Fruit fly (Drosophila melanogaster) whole organism, embryonic: ENCODE data around the gene CG34327.
A peak's percentile ranks its signal among the peaks of the same experiment; 100 is the strongest.

Experiments
- Awh ChIP-seq: fragments of 200-800 bp; sonication (Bioruptor generic); IDR thresholded peaks from 2 replicates; pipeline ENCODE4, ENCODE4 v1.3.6; 2022; ENCODE audit warnings: missing biosample characterization, missing genetic modification characterization
- BEAF-32 ChIP-seq: fragments of 200-800 bp; sonication (Bioruptor generic); optimal IDR thresholded peaks from 3 replicates; lab custom pipeline; 2017; ENCODE audit warnings: missing biosample characterization, missing genetic modification characterization, mild to moderate bottlenecking, moderate library complexity, missing genetic modification reagents
- CG11504 ChIP-seq: fragments of 200-800 bp; sonication (Bioruptor generic); optimal IDR thresholded peaks from 3 replicates; lab custom pipeline; 2019; ENCODE audit warnings: missing biosample characterization, mild to moderate bottlenecking, missing genetic modification characterization, moderate library complexity
- CG12744 ChIP-seq: fragments of 200-800 bp; sonication (Bioruptor generic); optimal IDR thresholded peaks from 2 replicates; lab custom pipeline; 2016; ENCODE audit warnings: missing biosample characterization, missing genetic modification characterization
- CG13296 ChIP-seq: fragments of 200-800 bp; sonication (Bioruptor generic); optimal IDR thresholded peaks from 3 replicates; lab custom pipeline; 2018; ENCODE audit warnings: missing biosample characterization, mild to moderate bottlenecking, missing genetic modification characterization
- CG13894 ChIP-seq: fragments of 200-800 bp; sonication (Bioruptor generic); optimal IDR thresholded peaks from 3 replicates; lab custom pipeline; 2018; ENCODE audit warnings: missing biosample characterization, mild to moderate bottlenecking, missing genetic modification characterization, moderate library complexity
- CG16779 ChIP-seq: fragments of 200-800 bp; sonication (Bioruptor generic); IDR thresholded peaks from 2 replicates; pipeline ENCODE4 v1.3.6; 2022; ENCODE audit warnings: missing biosample characterization, missing genetic modification characterization
- CG18619 ChIP-seq: fragments of 200-800 bp; sonication (Bioruptor generic); optimal IDR thresholded peaks from 3 replicates; lab custom pipeline; 2017; ENCODE audit warnings: missing biosample characterization, mild to moderate bottlenecking, missing genetic modification characterization
- CG2129 ChIP-seq: fragments of 200-800 bp; sonication (Bioruptor generic); IDR thresholded peaks from 2 replicates; pipeline ENCODE4 v1.3.6; 2022; ENCODE audit warnings: missing biosample characterization, missing genetic modification characterization; ENCODE audit not compliant: partially characterized antibody
- CG32767 ChIP-seq: fragments of 200-800 bp; sonication (Bioruptor generic); IDR thresholded peaks from 2 replicates; pipeline ENCODE4 v1.3.6; 2022; ENCODE audit warnings: missing biosample characterization, missing genetic modification characterization
- CG3407 ChIP-seq: fragments of 200-800 bp; sonication (Bioruptor generic); optimal IDR thresholded peaks from 2 replicates; lab custom pipeline; 2018; ENCODE audit warnings: missing biosample characterization, mild to moderate bottlenecking, missing genetic modification characterization
- CG3838 ChIP-seq: fragments of 200-800 bp; sonication (Bioruptor generic); optimal IDR thresholded peaks from 3 replicates; lab custom pipeline; 2016; ENCODE audit warnings: missing biosample characterization, missing genetic modification characterization
- CG4707 ChIP-seq: fragments of 200-800 bp; sonication (Bioruptor generic); optimal IDR thresholded peaks from 2 replicates; lab custom pipeline; 2018; ENCODE audit warnings: missing biosample characterization, mild to moderate bottlenecking, missing genetic modification characterization, moderate library complexity
- CG6175 ChIP-seq: fragments of 200-800 bp; sonication (Bioruptor generic); IDR thresholded peaks from 3 replicates; pipeline ENCODE4 v1.3.6; 2022; ENCODE audit warnings: missing biosample characterization, missing genetic modification characterization
- CG7372 ChIP-seq: fragments of 200-800 bp; sonication (Bioruptor generic); IDR thresholded peaks from 2 replicates; pipeline ENCODE4 v1.3.6; 2022; ENCODE audit warnings: missing biosample characterization, missing genetic modification characterization
- CG8290 ChIP-seq, 3 experiments: fragments of 200-800 bp; sonication (Bioruptor generic); optimal IDR thresholded peaks; 2 replicates each; lab custom pipeline; 2016 to 2019; ENCODE audit warnings: missing biosample characterization in 3 of 3, missing genetic modification characterization in 3 of 3, mild to moderate bottlenecking in 2 of 3, moderate library complexity in 1 of 3
- CG8478 ChIP-seq: fragments of >200 bp; optimal IDR thresholded peaks from 2 replicates; lab custom pipeline; 2018
- Camta ChIP-seq: fragments of 200-800 bp; sonication (Bioruptor generic); optimal IDR thresholded peaks from 2 replicates; lab custom pipeline; 2016; ENCODE audit warnings: missing biosample characterization, missing genetic modification characterization
- Dbx ChIP-seq: fragments of 200-800 bp; sonication (Bioruptor generic); IDR thresholded peaks from 3 replicates; pipeline ENCODE4 v1.3.6; 2022; ENCODE audit warnings: missing biosample characterization, missing genetic modification characterization
- Ets65A ChIP-seq: fragments of 200-800 bp; sonication (Bioruptor generic); peaks from one replicate; lab custom pipeline; 2016; ENCODE audit warnings: missing biosample characterization, missing genetic modification characterization
- HmgD ChIP-seq: fragments of 200-800 bp; sonication (Bioruptor generic); optimal IDR thresholded peaks from 3 replicates; lab custom pipeline; 2016; ENCODE audit warnings: missing biosample characterization, missing genetic modification characterization
- Lim3 ChIP-seq: fragments of 200-800 bp; sonication (Bioruptor generic); IDR thresholded peaks from 2 replicates; pipeline ENCODE4 v1.3.6; 2022; ENCODE audit warnings: missing biosample characterization, missing genetic modification characterization
- MESR4 ChIP-seq: fragments of 200-800 bp; sonication (Bioruptor generic); optimal IDR thresholded peaks from 2 replicates; lab custom pipeline; 2018; ENCODE audit warnings: missing biosample characterization, mild to moderate bottlenecking, missing genetic modification characterization, moderate library complexity
- Med ChIP-seq: fragments of 200-800 bp; sonication (Bioruptor generic); peaks from one replicate; lab custom pipeline; 2016; ENCODE audit warnings: missing biosample characterization, missing genetic modification characterization, mild to moderate bottlenecking, inconsistent platforms, moderate library complexity
- Neu2 ChIP-seq: fragments of 200-800 bp; sonication (Bioruptor generic); optimal IDR thresholded peaks from 3 replicates; lab custom pipeline; 2016; ENCODE audit warnings: missing biosample characterization, missing genetic modification characterization, borderline replicate concordance
- Rx ChIP-seq: fragments of 200-800 bp; sonication (Bioruptor generic); IDR thresholded peaks from 2 replicates; pipeline ENCODE4 v1.3.6; 2022; ENCODE audit warnings: missing biosample characterization, missing genetic modification characterization
- Spps ChIP-seq: fragments of 200-800 bp; sonication (Bioruptor generic); optimal IDR thresholded peaks from 2 replicates; lab custom pipeline; 2018; ENCODE audit warnings: missing biosample characterization, mild to moderate bottlenecking, missing genetic modification characterization
- al ChIP-seq: fragments of 200-800 bp; sonication (Bioruptor generic); IDR thresholded peaks from 2 replicates; pipeline ENCODE4 v1.3.6; 2022; ENCODE audit warnings: missing biosample characterization, missing genetic modification characterization
- ase ChIP-seq: fragments of 200-800 bp; sonication (Bioruptor generic); IDR thresholded peaks from 3 replicates; pipeline ENCODE4 v1.3.6; 2022; ENCODE audit warnings: missing biosample characterization, missing genetic modification characterization
- caup ChIP-seq: fragments of 200-800 bp; sonication (Bioruptor generic); optimal IDR thresholded peaks from 3 replicates; lab custom pipeline; 2017; ENCODE audit warnings: missing biosample characterization, mild to moderate bottlenecking, missing genetic modification characterization, moderate library complexity; ENCODE audit not compliant: severe bottlenecking
- cg ChIP-seq: fragments of 200-800 bp; sonication (Bioruptor generic); optimal IDR thresholded peaks from 3 replicates; lab custom pipeline; 2019; ENCODE audit warnings: missing biosample characterization, mild to moderate bottlenecking, missing genetic modification characterization, moderate library complexity
- chinmo ChIP-seq: fragments of 200-800 bp; sonication (Bioruptor generic); IDR thresholded peaks from 4 replicates; pipeline ENCODE4 v1.3.6; 2022; ENCODE audit warnings: missing biosample characterization, missing genetic modification characterization; ENCODE audit not compliant: partially characterized antibody
- croc ChIP-seq: fragments of 200-800 bp; sonication (Bioruptor generic); conservative IDR thresholded peaks from 3 replicates; pipeline ENCODE4 v1.3.6; 2022; ENCODE audit warnings: missing biosample characterization, missing genetic modification characterization
- ems ChIP-seq: fragments of 200-800 bp; sonication (Bioruptor generic); optimal IDR thresholded peaks from 3 replicates; lab custom pipeline; 2016; ENCODE audit warnings: missing biosample characterization, missing genetic modification characterization
- gsb ChIP-seq: fragments of 200-800 bp; sonication (Bioruptor generic); IDR thresholded peaks from 2 replicates; pipeline ENCODE4 v1.3.6; 2022; ENCODE audit warnings: missing biosample characterization, missing genetic modification characterization
- jigr1 ChIP-seq: fragments of 200-800 bp; sonication (Bioruptor generic); IDR thresholded peaks from 3 replicates; pipeline ENCODE4 v1.3.6; 2022; ENCODE audit warnings: missing biosample characterization, missing genetic modification characterization
- onecut ChIP-seq: fragments of 200-800 bp; sonication (Bioruptor generic); IDR thresholded peaks from 2 replicates; pipeline ENCODE4 v1.3.6; 2022; ENCODE audit warnings: missing biosample characterization, missing genetic modification characterization
- peb ChIP-seq: fragments of 200-800 bp; sonication (Bioruptor generic); IDR thresholded peaks from 2 replicates; pipeline ENCODE4 v1.3.6; 2022; ENCODE audit warnings: missing biosample characterization, missing genetic modification characterization
- psq ChIP-seq: fragments of 200-800 bp; sonication (Bioruptor generic); optimal IDR thresholded peaks from 2 replicates; lab custom pipeline; 2017; ENCODE audit warnings: missing biosample characterization, missing genetic modification characterization
- trem ChIP-seq: fragments of 200-800 bp; optimal IDR thresholded peaks from 3 replicates; lab custom pipeline; 2019; ENCODE audit warnings: missing biosample characterization, mild to moderate bottlenecking, missing genetic modification characterization, moderate library complexity
- tup ChIP-seq: fragments of 200-800 bp; sonication (Bioruptor generic); optimal IDR thresholded peaks from 2 replicates; lab custom pipeline; 2016; ENCODE audit warnings: missing biosample characterization, mild to moderate bottlenecking, missing genetic modification characterization, moderate library complexity

CG34327 gene

dm6 chrX:17226681-17227019, 3.0 kb upstream of the CG34327 start, which contains the start of gene CG10598 (continued):
- TF ChIP-seq ems (no peak), CG4707 (GFP tag; lab: Kevin White, UChicago) (no peak), tup (GFP tag; lab: Kevin White, UChicago) (no peak), CG13296 (no peak), CG8290 (GFP tag; optimal IDR thresholded peaks at IDR 0.05; lab: Kevin White, UChicago) (no peak), CG8290 (tag; optimal IDR thresholded peaks at IDR 0.05; lab: Kevin White, UChicago) (no peak), Neu2 (GFP tag; lab: Kevin White, UChicago) (no peak), BEAF-32 (GFP tag; lab: Kevin White, UChicago) (no peak), CG3407 (GFP tag; lab: Kevin White, UChicago) (no peak), CG16779 (GFP tag; lab: Robert Waterston, UW) (no peak), Spps (no peak), CG18619 (no peak), croc (GFP tag; lab: Robert Waterston, UW) (no peak), CG12744 (GFP tag; lab: Kevin White, UChicago) (no peak), al (GFP tag; lab: Robert Waterston, UW) (0 out of 2 replicates have a peak, but pooled peaks have one; percentile 25), CG32767 (GFP tag; lab: Robert Waterston, UW) (no peak), ase (no peak), CG2129 (GFP tag; lab: Robert Waterston, UW) (no peak), Dbx (GFP tag; lab: Robert Waterston, UW) (no peak), caup (no peak), cg (GFP tag; lab: Kevin White, UChicago) (no peak), psq (GFP tag; lab: Kevin White, UChicago) (no peak), Camta (no peak), CG3838 (GFP tag; lab: Kevin White, UChicago) (no peak), trem (tag; lab: Kevin White, UChicago) (no peak), Lim3 (GFP tag; lab: Robert Waterston, UW) (no peak)

- TF ChIP-seq chinmo (GFP tag; lab: Robert Waterston, UW) (peak; percentile 54; the same call in 1 of the 4 replicates), Ets65A (GFP tag; lab: Kevin White, UChicago) (peak; percentile 72), CG8478 (no peak), CG13894 (peak; percentile 29), MESR4 (GFP tag; lab: Kevin White, UChicago) (no peak), Med (GFP tag; lab: Kevin White, UChicago) (peak; percentile 56), onecut (peak; percentile 34; the same call in 1 of the 2 replicates), CG6175 (GFP tag; lab: Robert Waterston, UW) (peak; percentile 26; the same call in 1 of the 3 replicates), Awh (GFP tag; lab: Robert Waterston, UW) (peak; percentile 75; the same call in 1 of the 2 replicates)
These were observed 2.5 kb upstream of the CG34327 start for dm6 chrX:17225972-17226680.

- TF ChIP-seq CG4707 (GFP tag; lab: Kevin White, UChicago), result no peak
- peak; percentile 73 for TF ChIP-seq CG7372 (GFP tag; lab: Robert Waterston, UW)
- no peak for TF ChIP-seq HmgD (GFP tag; lab: Kevin White, UChicago)
- TF ChIP-seq CG11504 (tag; lab: Kevin White, UChicago), result no peak
- TF ChIP-seq jigr1 (GFP tag; lab: Robert Waterston, UW), result no peak
- TF ChIP-seq Rx (GFP tag; lab: Robert Waterston, UW), result no peak
- TF ChIP-seq peb, result no peak
- TF ChIP-seq gsb, result no peak
These were observed 2.5 kb downstream of the CG34327 start, which contains the start of gene CG5172 for dm6 chrX:17221142-17221541. Gene CG5172 (plus strand): TSS chrX:17221442.
